Fruit fly (Drosophila melanogaster) whole organism, wandering third instar larva: ENCODE measurements around the gene Neurochondrin.

Experiments used
- Abd-B ChIP-seq: fragments of >200 bp; optimal IDR thresholded peaks from 2 replicates; lab custom pipeline; 2017; ENCODE audit warnings: missing biosample characterization, missing genetic modification characterization
- CG32264 ChIP-seq: fragments of 200-800 bp; sonication (Bioruptor generic); optimal IDR thresholded peaks from 2 replicates; lab custom pipeline; 2016; ENCODE audit warnings: missing biosample characterization, missing genetic modification characterization
- CG9705 ChIP-seq: fragments of 200-800 bp; sonication (Bioruptor generic); optimal IDR thresholded peaks from 2 replicates; lab custom pipeline; 2018; ENCODE audit warnings: missing biosample characterization, mild to moderate bottlenecking, missing genetic modification characterization
- Dfd ChIP-seq: fragments of >200 bp; optimal IDR thresholded peaks from 2 replicates; lab custom pipeline; 2017; ENCODE audit warnings: missing biosample characterization, missing genetic modification characterization
- GATAd ChIP-seq: sonication (Bioruptor generic); optimal IDR thresholded peaks from 2 replicates; lab custom pipeline; 2016; ENCODE audit warnings: missing biosample characterization, missing genetic modification characterization
- HLH106 ChIP-seq: fragments of 200-800 bp; optimal IDR thresholded peaks from 3 replicates; lab custom pipeline; 2019; ENCODE audit warnings: missing biosample characterization, mild to moderate bottlenecking, missing genetic modification characterization, moderate library complexity
- Hnf4 ChIP-seq: fragments of 200-800 bp; sonication (Bioruptor generic); optimal IDR thresholded peaks from 2 replicates; lab custom pipeline; 2016; ENCODE audit warnings: missing biosample characterization, mild to moderate bottlenecking, missing genetic modification characterization
- Hr78 ChIP-seq: fragments of >200 bp; optimal IDR thresholded peaks from 2 replicates; lab custom pipeline; 2017; ENCODE audit warnings: missing biosample characterization, missing genetic modification characterization
- Hr83 ChIP-seq: fragments of 200-300 bp; sonication (Bioruptor generic); optimal IDR thresholded peaks from 2 replicates; lab custom pipeline; 2016; ENCODE audit warnings: missing biosample characterization, mild to moderate bottlenecking, missing genetic modification characterization, moderate library complexity; ENCODE audit not compliant: poor library complexity, severe bottlenecking
- Jra ChIP-seq: sonication (Bioruptor generic); optimal IDR thresholded peaks from 2 replicates; lab custom pipeline; 2016; ENCODE audit warnings: missing biosample characterization, missing genetic modification characterization
- Mio ChIP-seq: sonication (Bioruptor generic); optimal IDR thresholded peaks from 2 replicates; lab custom pipeline; 2016; ENCODE audit warnings: missing biosample characterization, missing genetic modification characterization
- Myc ChIP-seq: fragments of >200 bp; optimal IDR thresholded peaks from 2 replicates; lab custom pipeline; 2017
- N ChIP-seq: fragments of >200 bp; optimal IDR thresholded peaks from 2 replicates; lab custom pipeline; 2018; ENCODE audit warnings: missing biosample characterization, missing external identifiers, missing genetic modification characterization
- OdsH ChIP-seq: fragments of 200-800 bp; sonication (Bioruptor generic); optimal IDR thresholded peaks from 2 replicates; lab custom pipeline; 2016; ENCODE audit warnings: missing biosample characterization, mild to moderate bottlenecking, missing genetic modification characterization
- Rel ChIP-seq, 2 experiments: fragments of 200-800 bp; sonication (Bioruptor generic) in 1 of 2; optimal IDR thresholded peaks; 2 replicates in 1 of 2; 3 replicates in 1 of 2; lab custom pipeline; 2016 to 2019; ENCODE audit warnings: mild to moderate bottlenecking in 2 of 2, missing biosample characterization in 2 of 2, missing genetic modification characterization in 2 of 2, moderate library complexity in 1 of 2
- Sp1 ChIP-seq: fragments of 200-800 bp; sonication (Bioruptor generic); optimal IDR thresholded peaks from 3 replicates; lab custom pipeline; 2019; ENCODE audit warnings: missing biosample characterization, mild to moderate bottlenecking, missing genetic modification characterization, moderate library complexity
- Vsx2 ChIP-seq: fragments of 200-300, 225-300 bp; sonication (Bioruptor generic); optimal IDR thresholded peaks from 2 replicates; lab custom pipeline; 2018; ENCODE audit warnings: missing biosample characterization, missing genetic modification characterization; ENCODE audit not compliant: partially characterized antibody
- br ChIP-seq: fragments of 200-800 bp; sonication (Bioruptor generic); optimal IDR thresholded peaks from 2 replicates; lab custom pipeline; 2016; ENCODE audit warnings: missing biosample characterization, missing genetic modification characterization
- brk ChIP-seq: fragments of 200-800 bp; sonication (Bioruptor generic); optimal IDR thresholded peaks from 2 replicates; lab custom pipeline; 2016; ENCODE audit warnings: missing biosample characterization, mild to moderate bottlenecking, missing genetic modification characterization
- dl ChIP-seq, 2 experiments: fragments of 175-275, 200-275 bp in 1 of 2; fragments of 200-275 bp in 1 of 2; sonication (Bioruptor generic); optimal IDR thresholded peaks; lab custom pipeline; 2018; ENCODE audit warnings: mild to moderate bottlenecking in 2 of 2, missing biosample characterization in 2 of 2, missing genetic modification characterization in 2 of 2, moderate library complexity in 2 of 2; ENCODE audit not compliant: partially characterized antibody in 2 of 2, insufficient read depth in 1 of 2
- dmrt93B ChIP-seq: fragments of 200-800 bp; sonication (Bioruptor generic); optimal IDR thresholded peaks from 2 replicates; lab custom pipeline; 2018; ENCODE audit warnings: missing biosample characterization, mild to moderate bottlenecking, missing genetic modification characterization
- dsf ChIP-seq: sonication (Bioruptor generic); optimal IDR thresholded peaks from 2 replicates; lab custom pipeline; 2016; ENCODE audit warnings: missing biosample characterization, missing genetic modification characterization, borderline replicate concordance
- ey ChIP-seq: fragments of 200-800 bp; sonication (Bioruptor generic); optimal IDR thresholded peaks from 2 replicates; lab custom pipeline; 2016; ENCODE audit warnings: missing biosample characterization, missing genetic modification characterization
- foxo ChIP-seq, 2 experiments: fragments of 200-800 bp; sonication (Bioruptor generic); optimal IDR thresholded peaks; 2 replicates in 1 of 2; 3 replicates in 1 of 2; lab custom pipeline; 2016 to 2017; ENCODE audit warnings: missing biosample characterization in 2 of 2, missing genetic modification characterization in 2 of 2
- fru ChIP-seq: fragments of 200-800 bp; sonication (Bioruptor generic); optimal IDR thresholded peaks from 3 replicates; lab custom pipeline; 2016; ENCODE audit warnings: missing biosample characterization, mild to moderate bottlenecking, missing genetic modification characterization
- h ChIP-seq: fragments of 200-800 bp; sonication (Bioruptor generic); optimal IDR thresholded peaks from 3 replicates; lab custom pipeline; 2016; ENCODE audit warnings: missing biosample characterization, mild to moderate bottlenecking, missing genetic modification characterization
- jim ChIP-seq: fragments of 175-275, 200-325 bp; sonication (Bioruptor generic); optimal IDR thresholded peaks from 2 replicates; lab custom pipeline; 2016; ENCODE audit warnings: missing biosample characterization, mild to moderate bottlenecking, missing genetic modification characterization
- lola ChIP-seq: fragments of >200 bp; optimal IDR thresholded peaks from 2 replicates; lab custom pipeline; 2017; ENCODE audit warnings: missing biosample characterization, missing genetic modification characterization
- pan ChIP-seq: fragments of >200 bp; optimal IDR thresholded peaks from 2 replicates; lab custom pipeline; 2017
- psq ChIP-seq: fragments of 200-800 bp; sonication (Bioruptor generic); optimal IDR thresholded peaks from 3 replicates; lab custom pipeline; 2017; ENCODE audit warnings: missing biosample characterization, mild to moderate bottlenecking, missing genetic modification characterization, moderate library complexity
- rgr ChIP-seq: fragments of 200-800 bp; sonication (Bioruptor generic); optimal IDR thresholded peaks from 3 replicates; lab custom pipeline; 2016; ENCODE audit warnings: missing biosample characterization, mild to moderate bottlenecking, missing genetic modification characterization
- sage ChIP-seq: fragments of 200-800 bp; sonication (Bioruptor generic); optimal IDR thresholded peaks from 2 replicates; lab custom pipeline; 2016; ENCODE audit warnings: missing biosample characterization, mild to moderate bottlenecking, missing genetic modification characterization
- sv ChIP-seq: fragments of 200-800 bp; sonication (Bioruptor generic); optimal IDR thresholded peaks from 3 replicates; lab custom pipeline; 2016; ENCODE audit warnings: missing biosample characterization, missing genetic modification characterization
- tai ChIP-seq: sonication (Bioruptor generic); optimal IDR thresholded peaks from 2 replicates; lab custom pipeline; 2016; ENCODE audit warnings: missing biosample characterization, missing genetic modification characterization
- usp ChIP-seq: fragments of >200 bp; optimal IDR thresholded peaks from 2 replicates; lab custom pipeline; 2017; ENCODE audit warnings: missing biosample characterization, missing genetic modification characterization
- woc ChIP-seq: sonication (Bioruptor generic); optimal IDR thresholded peaks from 2 replicates; lab custom pipeline; 2016; ENCODE audit warnings: missing biosample characterization, mild to moderate bottlenecking, missing genetic modification characterization

The Neurochondrin gene

DNA sequence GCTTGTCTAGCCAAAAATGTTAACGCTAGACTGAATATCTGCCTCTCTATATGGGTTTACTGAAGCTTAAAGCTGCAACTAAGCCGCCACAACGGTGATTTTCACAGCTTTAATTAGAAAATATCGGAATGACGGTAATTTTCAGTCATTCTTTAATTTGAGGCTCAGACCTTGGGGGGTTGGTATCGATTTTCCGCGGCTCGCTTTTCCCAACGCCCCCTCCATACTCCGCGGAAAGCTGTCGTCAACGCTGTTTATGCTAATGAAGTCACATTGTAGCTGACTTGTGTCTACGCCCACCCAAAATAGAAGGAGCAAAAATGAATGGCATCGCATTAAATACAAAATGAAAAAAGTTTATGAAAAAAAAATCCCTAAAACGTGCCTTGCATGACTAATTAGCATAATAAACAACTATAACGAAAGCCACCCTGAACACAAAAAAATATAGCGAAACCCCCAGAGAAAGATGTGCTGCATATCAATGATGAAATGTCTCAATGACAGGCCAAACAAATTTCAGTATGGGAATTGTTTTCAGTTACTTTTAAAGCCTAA, 32.4 kb upstream of the Neurochondrin start:
- no peak for TF ChIP-seq br (GFP tag; lab: Kevin White, UChicago)
- no peak for TF ChIP-seq CG9705 (GFP tag; lab: Kevin White, UChicago)
- TF ChIP-seq rgr, result no peak

DNA sequence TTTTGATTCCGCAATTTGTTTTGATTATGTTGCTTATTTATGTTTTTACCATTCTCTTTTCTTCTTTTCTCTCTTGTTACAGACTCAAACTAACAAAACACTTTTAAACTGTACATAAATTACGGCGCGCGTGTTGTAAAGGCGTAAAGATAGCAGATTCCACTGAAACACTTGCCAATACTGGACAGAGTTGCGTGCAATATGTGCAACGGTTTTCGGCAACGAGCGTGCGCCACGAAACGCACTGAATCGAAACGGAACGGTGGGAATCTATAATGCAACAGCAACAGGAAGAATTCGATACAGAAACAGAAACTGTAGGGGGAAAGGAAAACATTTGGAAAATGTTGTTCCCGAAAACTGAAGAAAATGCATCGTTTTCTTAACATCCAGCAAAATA, 31.6 kb upstream of the Neurochondrin start:
- TF ChIP-seq ey (GFP tag; lab: Kevin White, UChicago), result no peak
- TF ChIP-seq psq (GFP tag; lab: Kevin White, UChicago), result no peak
- no peak for TF ChIP-seq Rel (GFP tag; optimal IDR thresholded peaks at IDR 0.05; lab: Kevin White, UChicago)
- no peak for TF ChIP-seq Rel (tag; optimal IDR thresholded peaks at IDR 0.05; lab: Kevin White, UChicago)
- TF ChIP-seq lola (GFP tag; lab: Kevin White, UChicago), result no peak

DNA sequence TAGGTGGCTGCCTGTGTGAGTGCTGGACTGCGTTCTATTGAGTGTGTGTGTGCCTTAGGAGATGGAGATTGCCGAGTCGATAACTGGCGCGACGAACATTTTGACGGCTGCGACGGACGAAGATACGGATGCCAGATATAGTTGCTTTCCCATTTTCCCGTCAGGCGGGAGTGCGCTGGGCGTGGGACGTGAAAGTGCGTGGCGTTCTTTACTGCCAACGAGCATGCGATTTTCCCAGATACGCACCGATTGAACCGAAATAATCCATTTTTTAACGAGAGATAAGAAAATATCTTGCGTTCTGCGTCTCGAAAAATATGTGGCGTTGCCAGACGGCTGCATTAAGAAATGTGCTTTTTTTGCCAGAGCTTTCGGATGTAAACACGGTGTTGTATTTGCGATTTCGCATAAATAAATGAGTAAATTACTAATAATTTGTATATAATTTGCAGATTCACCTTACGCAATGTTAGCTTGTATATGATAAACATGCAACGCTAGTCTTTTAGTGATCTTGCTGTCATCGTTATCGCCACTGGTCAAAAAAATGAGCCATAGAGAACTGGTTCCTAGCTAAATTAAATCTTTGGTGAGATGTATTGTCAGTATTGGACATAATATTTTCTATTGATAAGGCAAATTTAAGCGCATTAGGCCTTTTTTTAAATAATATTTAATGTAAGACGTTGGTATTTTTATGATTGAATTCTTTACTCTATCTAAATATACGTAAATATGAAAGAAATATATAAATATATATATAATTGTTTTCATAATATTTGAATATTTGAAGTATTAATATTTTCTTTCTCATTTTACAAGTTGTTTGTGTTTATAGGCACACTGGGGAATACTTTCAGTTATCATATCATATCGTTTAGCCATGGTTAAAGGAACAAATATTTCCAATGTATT, 11.8 kb upstream of the Neurochondrin start, which contains the start of gene CG9727:
TSS of gene CG9727 (minus strand) at position 537 of the 915 bp plus-strand sequence.
- TF ChIP-seq Hnf4 (no peak), rgr (no peak), Sp1 (GFP tag; lab: Kevin White, UChicago) (no peak), Myc (lab: Kevin White, UChicago) (peak; percentile 57), Vsx2 (GFP tag; lab: Kevin White, UChicago) (no peak), psq (GFP tag; lab: Kevin White, UChicago) (no peak), Mio (GFP tag; lab: Kevin White, UChicago) (no peak), Jra (no peak), ey (GFP tag; lab: Kevin White, UChicago) (no peak), dl (GFP tag; optimal IDR thresholded peaks at IDR 0.05; lab: Kevin White, UChicago; ENCODE audit: insufficient read depth in 1 of 2, partially characterized antibody in 2 of 2) (no peak), woc (GFP tag; lab: Kevin White, UChicago) (peak; percentile 12), Rel (GFP tag; optimal IDR thresholded peaks at IDR 0.05; lab: Kevin White, UChicago) (no peak), Rel (tag; optimal IDR thresholded peaks at IDR 0.05; lab: Kevin White, UChicago) (no peak), usp (GFP tag; lab: Kevin White, UChicago) (no peak), Abd-B (GFP tag; lab: Kevin White, UChicago) (no peak), Hr83 (GFP tag; lab: Kevin White, UChicago) (no peak), N (no peak)

DNA sequence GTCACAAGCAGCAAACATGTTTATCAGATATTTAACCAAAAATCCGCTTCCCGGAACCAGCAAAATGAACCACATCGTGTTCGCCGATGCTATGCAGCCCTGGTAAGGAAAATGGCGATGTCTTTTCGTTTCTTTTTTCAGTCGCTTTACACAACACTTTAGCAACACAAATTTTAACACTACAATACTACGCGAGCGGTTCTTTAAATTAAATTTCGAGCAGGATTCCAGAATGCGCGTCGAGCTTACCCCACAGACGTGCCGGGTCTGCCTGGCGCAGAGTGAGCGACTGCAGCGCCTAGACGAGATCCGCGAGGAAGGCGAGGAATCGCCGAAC, 11.2 kb upstream of the Neurochondrin start, which contains the start of gene Zif:
TSS of gene Zif (plus strand) at position 34 of the 337 bp plus-strand sequence.
- TF ChIP-seq HLH106 (peak; percentile 48), Sp1 (GFP tag; lab: Kevin White, UChicago) (no peak), dmrt93B (no peak), br (GFP tag; lab: Kevin White, UChicago) (no peak), foxo (GFP tag; optimal IDR thresholded peaks at IDR 0.05; lab: Kevin White, UChicago) (peak in 1 of 2 experiments; percentile 67), h (GFP tag; lab: Kevin White, UChicago) (peak; percentile 48), GATAd (GFP tag; lab: Kevin White, UChicago) (no peak), dl (GFP tag; optimal IDR thresholded peaks at IDR 0.05; lab: Kevin White, UChicago; ENCODE audit: insufficient read depth in 1 of 2, partially characterized antibody in 2 of 2) (no peak), sage (GFP tag; lab: Kevin White, UChicago) (peak; percentile 24), pan (no peak), Jra (no peak), Abd-B (GFP tag; lab: Kevin White, UChicago) (no peak), rgr (peak; percentile 64), CG9705 (GFP tag; lab: Kevin White, UChicago) (peak; percentile 10), tai (no peak), Mio (GFP tag; lab: Kevin White, UChicago) (peak; percentile 23), Rel (GFP tag; optimal IDR thresholded peaks at IDR 0.05; lab: Kevin White, UChicago) (no peak), Rel (tag; optimal IDR thresholded peaks at IDR 0.05; lab: Kevin White, UChicago) (peak; percentile 4), woc (GFP tag; lab: Kevin White, UChicago) (peak; percentile 62), Hr78 (GFP tag; lab: Kevin White, UChicago) (no peak), dsf (no peak), CG32264 (GFP tag; lab: Kevin White, UChicago) (peak; percentile 38), OdsH (GFP tag; lab: Kevin White, UChicago) (peak; percentile 37), jim (GFP tag; lab: Kevin White, UChicago) (peak; percentile 70), Dfd (GFP tag; lab: Kevin White, UChicago) (no peak), fru (GFP tag; lab: Kevin White, UChicago) (peak; percentile 43), ey (GFP tag; lab: Kevin White, UChicago) (peak; percentile 27), lola (GFP tag; lab: Kevin White, UChicago) (no peak), brk (GFP tag; lab: Kevin White, UChicago) (no peak), N (no peak), sv (peak; percentile 31), usp (GFP tag; lab: Kevin White, UChicago) (no peak), Hr83 (GFP tag; lab: Kevin White, UChicago) (peak; percentile 72), Hnf4 (no peak), psq (GFP tag; lab: Kevin White, UChicago) (peak; percentile 29)
